Fruit fly (Drosophila melanogaster): ENCODE results near the gene CG32669.

The CG32669 gene

DNA sequence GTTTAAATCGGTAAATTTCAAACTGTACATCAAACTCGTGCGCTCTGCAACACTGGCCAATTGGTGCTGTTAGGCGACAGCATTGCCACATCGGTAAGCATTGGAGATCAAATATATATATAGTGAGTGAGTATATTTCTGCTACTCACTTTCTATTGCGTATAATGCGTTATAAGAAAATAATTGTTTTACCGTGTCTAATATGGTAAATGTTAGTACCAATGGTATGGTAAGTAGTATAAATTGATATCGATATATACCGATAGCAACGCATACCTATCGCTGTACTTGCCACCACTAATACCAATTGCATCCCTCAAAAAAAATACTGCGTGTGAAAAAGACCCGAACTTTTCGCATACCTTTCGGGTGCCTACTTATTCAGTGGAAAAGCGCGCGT lies 12.5 kb upstream of the CG32669 start, which contains the start of the genes sofe and CG2186 (continued):
- TF ChIP-seq CG5180 (GFP tag; optimal IDR thresholded peaks at IDR 0.05) (no peak), HHEX (GFP tag; optimal IDR thresholded peaks at IDR 0.05) (no peak), CG16863 (GFP tag; optimal IDR thresholded peaks at IDR 0.05) (peak; percentile 50), repo (GFP tag; optimal IDR thresholded peaks at IDR 0.05) (no peak), emc (GFP tag; optimal IDR thresholded peaks at IDR 0.05) (no peak), Stat92E (GFP tag; optimal IDR thresholded peaks at IDR 0.05) (peak in 1 of 3 experiments; percentile 25), sim (GFP tag; IDR thresholded peaks at IDR 0.05) (no peak), CkIIα-i1 (GFP tag; IDR thresholded peaks at IDR 0.05) (no peak), PHDP (tag; optimal IDR thresholded peaks at IDR 0.05) (peak; percentile 55), CG34422 (GFP tag; IDR thresholded peaks at IDR 0.05) (no peak), CG18011 (GFP tag; optimal IDR thresholded peaks at IDR 0.05) (peak; percentile 12), lbe (GFP tag; optimal IDR thresholded peaks at IDR 0.05) (no peak), CG14441 (GFP tag; IDR thresholded peaks at IDR 0.05) (no peak), HLH3B (GFP tag; IDR thresholded peaks at IDR 0.05) (0 out of 2 replicates have a peak, but pooled peaks have one; percentile 26), Ada2b (GFP tag; IDR thresholded peaks at IDR 0.05) (no peak), hb (GFP tag; IDR thresholded peaks at IDR 0.05; ENCODE audit: partially characterized antibody) (peak; percentile 76), grau (tag; optimal IDR thresholded peaks at IDR 0.05) (peak; percentile 58), TFAM (GFP tag; optimal IDR thresholded peaks at IDR 0.05) (no peak), Hr78 (GFP tag; optimal IDR thresholded peaks at IDR 0.05) (no peak), CG17912 (GFP tag; optimal IDR thresholded peaks at IDR 0.05) (peak; percentile 25), CG10209 (GFP tag; optimal IDR thresholded peaks at IDR 0.05) (peak; percentile 43), D (optimal IDR thresholded peaks at IDR 0.05) (no peak), D (GFP tag; optimal IDR thresholded peaks at IDR 0.05) (no peak), CG6854 (GFP tag; optimal IDR thresholded peaks at IDR 0.05) (no peak), CG12236 (GFP tag; optimal IDR thresholded peaks at IDR 0.05) (no peak), NC2β (GFP tag; optimal IDR thresholded peaks at IDR 0.05) (peak; percentile 64), CG12744 (GFP tag; optimal IDR thresholded peaks at IDR 0.05) (peak; percentile 22), gt (GFP tag; IDR thresholded peaks at IDR 0.05) (no peak), pzg (GFP tag; optimal IDR thresholded peaks at IDR 0.05) (peak; percentile 81), lov (optimal IDR thresholded peaks at IDR 0.05) (no peak), lov (GFP tag; IDR thresholded peaks at IDR 0.05) (no peak), CG8359 (GFP tag; optimal IDR thresholded peaks at IDR 0.05; ENCODE audit: borderline replicate concordance) (no peak), Aef1 (GFP tag; IDR thresholded peaks at IDR 0.05) (0 out of 3 replicates have a peak, but pooled peaks have one; percentile 20), Lpt (GFP tag; optimal IDR thresholded peaks at IDR 0.05) (no peak), MESR4 (GFP tag; optimal IDR thresholded peaks at IDR 0.05) (no peak), Gug (GFP tag; IDR thresholded peaks at IDR 0.05) (peak; percentile 18; the same call in 1 of the 4 replicates), CG34224 (GFP tag; IDR thresholded peaks at IDR 0.05; ENCODE audit: partially characterized antibody) (peak; percentile 70), sqz (GFP tag; optimal IDR thresholded peaks at IDR 0.05) (no peak), NK7.1 (GFP tag; optimal IDR thresholded peaks at IDR 0.05) (peak; percentile 14), CG13123 (GFP tag; optimal IDR thresholded peaks at IDR 0.05) (peak; percentile 46), Hr39 (optimal IDR thresholded peaks at IDR 0.05) (no peak), Poxn (GFP tag; IDR thresholded peaks at IDR 0.05) (no peak), luna (GFP tag; optimal IDR thresholded peaks at IDR 0.05) (no peak), CG3726 (GFP tag; IDR thresholded peaks at IDR 0.05) (no peak), HmgZ (tag; optimal IDR thresholded peaks at IDR 0.05) (peak; percentile 61), unpg (GFP tag; optimal IDR thresholded peaks at IDR 0.05) (peak; percentile 53), cg (GFP tag; optimal IDR thresholded peaks at IDR 0.05) (no peak), cad (GFP tag; optimal IDR thresholded peaks at IDR 0.05) (no peak), chif (GFP tag; optimal IDR thresholded peaks at IDR 0.05) (peak in 1 of 2 experiments; percentile 36), CG12219 (GFP tag; optimal IDR thresholded peaks at IDR 0.05) (no peak), ATbp (GFP tag; optimal IDR thresholded peaks at IDR 0.05) (no peak), Dek (tag; optimal IDR thresholded peaks at IDR 0.05) (no peak)

Measured in whole organism, embryonic.